Worm (Caenorhabditis elegans) whole organism, late embryonic: ENCODE measurements around the gene drap-1.

Source experiments
- C38D4.7 ChIP-seq: fragments of 200-800 bp; sonication (Bioruptor generic); optimal IDR thresholded peaks from 2 replicates; lab custom pipeline; 2018; ENCODE audit warnings: mild to moderate bottlenecking, missing genetic modification characterization, moderate library complexity, missing compliant biosample characterization
- F13H6.1 ChIP-seq: sonication (generic microtip); optimal IDR thresholded peaks from 2 replicates; lab custom pipeline; 2016; ENCODE audit warnings: missing genetic modification characterization, missing compliant biosample characterization
- K02D7.2 ChIP-seq: sonication (generic microtip); optimal IDR thresholded peaks from 2 replicates; lab custom pipeline; 2017; ENCODE audit warnings: mild to moderate bottlenecking, missing genetic modification characterization, missing compliant biosample characterization
- ahr-1 ChIP-seq: sonication (generic microtip); optimal IDR thresholded peaks from 2 replicates; lab custom pipeline; 2016; ENCODE audit warnings: missing genetic modification characterization, missing compliant biosample characterization
- ceh-14 ChIP-seq: sonication (generic microtip); optimal IDR thresholded peaks from 2 replicates; lab custom pipeline; 2016; ENCODE audit warnings: missing genotype, missing genetic modification characterization, missing compliant biosample characterization
- ceh-19 ChIP-seq: fragments of 200-800 bp; sonication (Bioruptor generic); optimal IDR thresholded peaks from 2 replicates; lab custom pipeline; 2018; ENCODE audit warnings: mild to moderate bottlenecking, missing genetic modification characterization, missing compliant biosample characterization
- ceh-22 ChIP-seq: sonication (generic microtip); optimal IDR thresholded peaks from 2 replicates; lab custom pipeline; 2017; ENCODE audit warnings: missing biosample characterization, missing genetic modification characterization
- ceh-24 ChIP-seq: sonication (generic microtip); optimal IDR thresholded peaks from 2 replicates; lab custom pipeline; 2016; ENCODE audit warnings: mild to moderate bottlenecking, missing genetic modification characterization, missing compliant biosample characterization
- ceh-31 ChIP-seq: sonication (generic microtip); optimal IDR thresholded peaks from 2 replicates; lab custom pipeline; 2016; ENCODE audit warnings: missing genetic modification characterization, missing compliant biosample characterization
- ceh-45 ChIP-seq: fragments of 200-800 bp; sonication (Bioruptor generic); IDR thresholded peaks from 2 replicates; pipeline ENCODE4 v1.3.6; 2022; ENCODE audit warnings: missing genetic modification reagents, missing genetic modification characterization, missing compliant biosample characterization
- ceh-48 ChIP-seq: sonication (generic microtip); optimal IDR thresholded peaks from 2 replicates; lab custom pipeline; 2016; ENCODE audit warnings: missing genetic modification characterization, inconsistent platforms, missing compliant biosample characterization
- ceh-9 ChIP-seq: sonication (generic microtip); optimal IDR thresholded peaks from 2 replicates; lab custom pipeline; 2016; ENCODE audit warnings: mild to moderate bottlenecking, missing genetic modification characterization, inconsistent platforms, missing compliant biosample characterization
- che-1 ChIP-seq: sonication (generic microtip); optimal IDR thresholded peaks from 2 replicates; lab custom pipeline; 2016; ENCODE audit warnings: mild to moderate bottlenecking, missing genetic modification characterization, missing compliant biosample characterization
- dve-1 ChIP-seq: sonication (generic microtip); optimal IDR thresholded peaks from 2 replicates; lab custom pipeline; 2017; ENCODE audit warnings: antibody characterized with exemption, mild to moderate bottlenecking, missing genetic modification characterization, missing compliant biosample characterization
- elt-2 ChIP-seq: sonication (generic microtip); optimal IDR thresholded peaks from 2 replicates; lab custom pipeline; 2016; ENCODE audit warnings: missing genetic modification reagents, missing genetic modification characterization, missing compliant biosample characterization
- ets-4 ChIP-seq: sonication (generic microtip); optimal IDR thresholded peaks from 2 replicates; lab custom pipeline; 2016; ENCODE audit warnings: missing genetic modification characterization, missing compliant biosample characterization
- eyg-1 ChIP-seq: sonication (generic microtip); optimal IDR thresholded peaks from 2 replicates; lab custom pipeline; 2016; ENCODE audit warnings: missing genotype, missing genetic modification characterization, missing compliant biosample characterization
- fax-1 ChIP-seq: sonication (generic microtip); optimal IDR thresholded peaks from 2 replicates; lab custom pipeline; 2016; ENCODE audit warnings: missing genotype, missing genetic modification characterization, missing compliant biosample characterization
- fkh-6 ChIP-seq: sonication (generic microtip); optimal IDR thresholded peaks from 2 replicates; lab custom pipeline; 2016; ENCODE audit warnings: missing genetic modification characterization, missing compliant biosample characterization
- gmeb-2 ChIP-seq: sonication (generic microtip); optimal IDR thresholded peaks from 2 replicates; lab custom pipeline; 2016; ENCODE audit warnings: missing genetic modification characterization, inconsistent platforms, missing compliant biosample characterization
- hlh-30 ChIP-seq: sonication (generic microtip); optimal IDR thresholded peaks from 2 replicates; lab custom pipeline; 2017; ENCODE audit warnings: antibody characterized with exemption, missing genetic modification characterization, missing compliant biosample characterization; ENCODE audit not compliant: insufficient read depth
- hlh-8 ChIP-seq: sonication (generic microtip); optimal IDR thresholded peaks from 2 replicates; lab custom pipeline; 2016; ENCODE audit warnings: missing genotype, missing genetic modification characterization, missing compliant biosample characterization
- lin-11 ChIP-seq: fragments of 200-800 bp; sonication (Bioruptor generic); optimal IDR thresholded peaks from 2 replicates; lab custom pipeline; 2018; ENCODE audit warnings: mild to moderate bottlenecking, missing genetic modification characterization, missing compliant biosample characterization
- madf-2 ChIP-seq: sonication (generic microtip); optimal IDR thresholded peaks from 2 replicates; lab custom pipeline; 2017; ENCODE audit warnings: missing genetic modification characterization, missing compliant biosample characterization
- nhr-11 ChIP-seq: fragments of 150-350 bp; optimal IDR thresholded peaks from 2 replicates; lab custom pipeline; 2014; ENCODE audit warnings: missing biosample characterization, missing genetic modification characterization
- nhr-232 ChIP-seq: sonication (generic microtip); optimal IDR thresholded peaks from 2 replicates; lab custom pipeline; 2016; ENCODE audit warnings: missing genetic modification characterization, missing compliant biosample characterization
- odd-2 ChIP-seq: sonication (generic microtip); optimal IDR thresholded peaks from 2 replicates; lab custom pipeline; 2017; ENCODE audit warnings: antibody characterized with exemption, mild to moderate bottlenecking, missing genetic modification characterization, missing compliant biosample characterization
- pat-9 ChIP-seq: fragments of 200-800 bp; sonication (Bioruptor generic); optimal IDR thresholded peaks from 2 replicates; lab custom pipeline; 2018; ENCODE audit warnings: mild to moderate bottlenecking, missing genetic modification characterization, moderate library complexity, missing compliant biosample characterization
- pax-1 ChIP-seq: fragments of 150-350 bp; optimal IDR thresholded peaks from 2 replicates; lab custom pipeline; 2014; ENCODE audit warnings: missing biosample characterization, missing genetic modification characterization
- pha-4 ChIP-seq: fragments of 150-350 bp; optimal IDR thresholded peaks from 2 replicates; lab custom pipeline; 2018; ENCODE audit warnings: missing biosample characterization, missing genetic modification reagents, missing genetic modification characterization
- pros-1 ChIP-seq: fragments of 150-350 bp; optimal IDR thresholded peaks from 2 replicates; lab custom pipeline; 2014; ENCODE audit warnings: missing biosample characterization, missing genetic modification reagents, missing genetic modification characterization
- sox-2 ChIP-seq: fragments of 200-800 bp; sonication (Bioruptor generic); IDR thresholded peaks from 2 replicates; pipeline ENCODE4 v1.3.6; 2022; ENCODE audit warnings: missing genetic modification reagents, missing genetic modification characterization, missing compliant biosample characterization
- syd-9 ChIP-seq: sonication (generic microtip); optimal IDR thresholded peaks from 2 replicates; lab custom pipeline; 2016; ENCODE audit warnings: mild to moderate bottlenecking, missing genetic modification characterization, moderate library complexity, missing compliant biosample characterization
- tbx-7 ChIP-seq: sonication (generic microtip); optimal IDR thresholded peaks from 2 replicates; lab custom pipeline; 2016; ENCODE audit warnings: missing genotype, missing genetic modification characterization, missing compliant biosample characterization
- unc-55 ChIP-seq: sonication (generic microtip); optimal IDR thresholded peaks from 2 replicates; lab custom pipeline; 2017; ENCODE audit warnings: missing biosample characterization, missing genetic modification reagents, missing genetic modification characterization
- unc-86 ChIP-seq: sonication (generic microtip); optimal IDR thresholded peaks from 2 replicates; lab custom pipeline; 2016; ENCODE audit warnings: missing genetic modification characterization, missing compliant biosample characterization
- ztf-16 ChIP-seq: sonication (generic microtip); optimal IDR thresholded peaks from 2 replicates; lab custom pipeline; 2017; ENCODE audit warnings: missing genetic modification characterization, missing compliant biosample characterization

The drap-1 gene

DNA sequence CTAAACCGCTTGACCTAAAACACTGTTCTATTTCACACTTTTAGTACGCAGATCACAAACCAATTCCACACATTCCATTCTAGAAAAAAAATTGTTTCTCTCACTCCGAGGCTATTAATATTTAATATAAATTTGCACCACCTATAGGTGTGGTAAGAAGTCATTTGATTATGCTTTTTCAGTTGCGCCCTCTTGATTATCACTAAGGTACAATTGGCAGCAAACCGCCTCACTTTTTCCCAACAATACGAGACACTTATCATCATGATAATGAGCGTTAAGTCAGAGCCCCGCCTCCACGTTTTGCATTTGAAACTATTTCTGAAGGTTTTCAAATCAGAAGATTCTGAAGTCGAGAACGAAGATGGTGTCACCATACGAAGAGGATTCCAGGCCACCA lies 7.4 kb downstream of the drap-1 start, which contains the start of gene aqp-4:
Gene aqp-4 (plus strand): TSS at position 270 of the 400 bp plus-strand sequence.
- no peak for TF ChIP-seq unc-86 (tag; lab: Kevin White, UChicago)
- no peak for TF ChIP-seq che-1 (tag; lab: Kevin White, UChicago)
- TF ChIP-seq nhr-11 (tag; lab: Kevin White, UChicago) = no peak
- no peak for TF ChIP-seq lin-11 (tag; lab: Kevin White, UChicago)
- no peak for TF ChIP-seq ahr-1
- TF ChIP-seq ceh-45 (GFP tag; lab: Robert Waterston, UW) = no peak
- TF ChIP-seq ztf-16 (tag; lab: Kevin White, UChicago) = no peak
- no peak for TF ChIP-seq elt-2 (tag; lab: Kevin White, UChicago)

- no peak for TF ChIP-seq sox-2
- TF ChIP-seq F13H6.1 (tag; lab: Kevin White, UChicago) = no peak
- no peak for TF ChIP-seq hlh-30 (tag; lab: Kevin White, UChicago)
- no peak for TF ChIP-seq pat-9 (tag; lab: Kevin White, UChicago)
- TF ChIP-seq tbx-7 = no peak
- TF ChIP-seq pha-4 = no peak
- no peak for TF ChIP-seq ceh-19
- TF ChIP-seq dve-1 (tag; lab: Kevin White, UChicago) = no peak
- TF ChIP-seq eyg-1 (tag; lab: Kevin White, UChicago) = no peak
- no peak for TF ChIP-seq hlh-8 (tag; lab: Kevin White, UChicago)
- no peak for TF ChIP-seq ceh-48 (tag; lab: Kevin White, UChicago)
- TF ChIP-seq ets-4 (tag; lab: Kevin White, UChicago) = no peak
- TF ChIP-seq unc-86 (tag; lab: Kevin White, UChicago) = no peak
- no peak for TF ChIP-seq ceh-22 (tag; lab: Kevin White, UChicago)
- no peak for TF ChIP-seq ceh-24 (tag; lab: Kevin White, UChicago)
- no peak for TF ChIP-seq pros-1
Measured at ce11 chrV:9738077-9738705, 8.3 kb downstream of the drap-1 start.

ce11 chrV:9739402-9739801 lies 9.5 kb downstream of the drap-1 start, which contains the start of gene marc-1:
TSS of gene marc-1 (plus strand) at chrV:9739702.
- no peak for TF ChIP-seq ceh-45 (GFP tag; lab: Robert Waterston, UW)
- no peak for TF ChIP-seq ceh-14 (tag; lab: Kevin White, UChicago)
- no peak for TF ChIP-seq C38D4.7 (GFP tag; lab: Kevin White, UChicago)
- TF ChIP-seq gmeb-2 = no peak
- no peak for TF ChIP-seq nhr-232 (tag; lab: Kevin White, UChicago)
- no peak for TF ChIP-seq madf-2 (tag; lab: Kevin White, UChicago)
- no peak for TF ChIP-seq ceh-19
- no peak for TF ChIP-seq ztf-16 (tag; lab: Kevin White, UChicago)
- no peak for TF ChIP-seq pax-1 (tag; lab: Kevin White, UChicago)
- no peak for TF ChIP-seq lin-11 (tag; lab: Kevin White, UChicago)
- no peak for TF ChIP-seq K02D7.2 (tag; lab: Kevin White, UChicago)

DNA sequence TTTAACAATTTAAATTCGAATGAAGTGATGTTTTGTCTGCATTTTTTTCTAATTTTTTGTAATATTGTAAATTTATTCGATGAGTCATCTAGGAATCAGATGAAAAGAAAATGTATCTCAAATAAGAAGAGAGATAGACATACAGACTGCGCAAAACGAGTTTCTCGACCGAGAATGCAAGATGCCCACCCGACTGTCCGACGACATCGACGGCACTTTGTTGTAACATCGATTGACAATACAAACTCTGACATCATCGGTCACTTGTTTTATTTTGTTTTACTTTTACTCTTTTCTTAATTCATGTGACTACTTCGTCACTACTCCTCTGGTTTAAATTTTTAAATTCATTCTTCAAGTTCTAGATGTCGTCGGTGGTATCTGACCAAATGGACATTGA lies 11.0 kb downstream of the drap-1 start, which contains the start of gene sta-2:
Gene sta-2 (plus strand): TSS at position 349 of the 400 bp plus-strand sequence.
- TF ChIP-seq C38D4.7 (GFP tag; lab: Kevin White, UChicago) (no peak), che-1 (tag; lab: Kevin White, UChicago) (no peak)

DNA sequence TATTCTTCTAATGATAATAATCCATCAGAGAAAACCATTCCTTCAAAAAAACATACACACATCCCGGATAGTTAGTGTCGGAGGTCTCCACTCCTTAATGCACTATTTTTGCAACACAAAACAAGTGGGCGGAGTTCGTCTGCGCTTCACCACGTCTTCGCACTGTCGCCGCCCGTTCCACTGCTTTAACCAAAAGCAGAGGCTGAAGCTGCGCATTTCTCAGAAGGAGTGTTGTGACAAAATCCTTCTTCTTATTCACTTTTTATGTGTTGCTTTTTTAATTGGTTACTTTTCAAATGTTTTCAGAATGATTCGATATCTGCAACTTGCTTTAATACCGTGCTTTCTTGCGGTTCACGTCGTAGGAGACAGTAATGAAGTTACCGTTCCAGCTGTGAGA lies 15.0 kb downstream of the drap-1 start, which contains the start of gene F58E6.13:
Gene F58E6.13 (plus strand): TSS at position 301 of the 400 bp plus-strand sequence.
- TF ChIP-seq fax-1 (tag; lab: Kevin White, UChicago) (no peak), dve-1 (tag; lab: Kevin White, UChicago) (no peak), unc-55 (GFP tag; lab: Kevin White, UChicago) (no peak), ceh-31 (tag; lab: Kevin White, UChicago) (no peak), C38D4.7 (GFP tag; lab: Kevin White, UChicago) (no peak), odd-2 (tag; lab: Kevin White, UChicago) (no peak), unc-86 (tag; lab: Kevin White, UChicago) (no peak), ceh-9 (no peak), syd-9 (no peak), che-1 (tag; lab: Kevin White, UChicago) (no peak), fkh-6 (tag; lab: Kevin White, UChicago) (no peak)
